ENCODE assay signal across 4 fruit fly cellular contexts in the genomic region with DNA sequence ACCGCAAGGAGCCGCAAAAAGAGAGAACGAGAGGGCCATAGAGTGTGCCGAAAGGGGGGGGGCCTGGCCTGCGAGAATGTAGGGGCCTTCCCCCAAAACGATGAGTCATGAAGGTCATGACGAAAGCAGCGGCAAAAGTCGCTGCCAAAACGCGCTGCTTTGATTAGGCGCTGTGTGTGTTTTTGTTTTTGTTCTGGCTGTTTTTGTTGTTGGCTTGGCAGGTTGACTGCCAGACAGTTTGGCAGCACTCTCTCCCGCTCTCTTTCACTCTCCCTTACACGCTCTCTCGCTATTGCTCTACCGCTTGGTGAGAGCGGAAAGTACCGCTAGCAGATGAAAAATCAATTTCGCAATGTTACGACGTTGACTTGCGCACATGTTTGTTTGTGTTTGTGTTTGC.
TF ChIP-seq lines count a peak whose summit lies in the region.

No protein-coding gene starts in this region.

- TF ChIP-seq CTCF in whole organism, embryonic (GFP tag; optimal IDR thresholded peaks at IDR 0.05; lab: Kevin White, UChicago): no peak

TF ChIP-seq in whole organism, 6 proteins besides CTCF, POLR2A, EP300 and RAD21:
- TF ChIP-seq EcR (GFP tag; optimal IDR thresholded peaks at IDR 0.05; lab: Kevin White, UChicago) (no peak), usp (GFP tag; optimal IDR thresholded peaks at IDR 0.05; lab: Kevin White, UChicago) (no peak), Dll (optimal IDR thresholded peaks at IDR 0.05; lab: Kevin White, UChicago) (peak; percentile 22)

TF ChIP-seq in whole organism, embryonic, 481 proteins besides CTCF, POLR2A, EP300 and RAD21 (continues in another document):
- no peak for TF ChIP-seq tna (GFP tag; IDR thresholded peaks at IDR 0.05; lab: Robert Waterston, UW; ENCODE audit: partially characterized antibody)
- TF ChIP-seq yki (optimal IDR thresholded peaks at IDR 0.05; lab: Kevin White, UChicago): peak; percentile 15
- TF ChIP-seq onecut (GFP tag; IDR thresholded peaks at IDR 0.05; lab: Robert Waterston, UW): peak; percentile 77
- peak; percentile 50 for TF ChIP-seq Adf1 (GFP tag; IDR thresholded peaks at IDR 0.05; lab: Robert Waterston, UW)
- no peak for TF ChIP-seq CG34224 (GFP tag; IDR thresholded peaks at IDR 0.05; lab: Robert Waterston, UW; ENCODE audit: partially characterized antibody)
- TF ChIP-seq CG14710 (tag; optimal IDR thresholded peaks at IDR 0.05; lab: Kevin White, UChicago): no peak
- TF ChIP-seq CG17912 (GFP tag; optimal IDR thresholded peaks at IDR 0.05; lab: Kevin White, UChicago): no peak
- no peak for TF ChIP-seq CG1024 (GFP tag; IDR thresholded peaks at IDR 0.05; lab: Robert Waterston, UW)
- no peak for TF ChIP-seq psq (GFP tag; optimal IDR thresholded peaks at IDR 0.05; lab: Kevin White, UChicago)
- no peak for TF ChIP-seq cwo (GFP tag; optimal IDR thresholded peaks at IDR 0.05; lab: Kevin White, UChicago)
- TF ChIP-seq CG6272 (GFP tag; IDR thresholded peaks at IDR 0.05; lab: Robert Waterston, UW): no peak
- TF ChIP-seq CG15073 (GFP tag; optimal IDR thresholded peaks at IDR 0.05; lab: Kevin White, UChicago): no peak
- no peak for TF ChIP-seq Side (GFP tag; optimal IDR thresholded peaks at IDR 0.05; lab: Kevin White, UChicago)
- TF ChIP-seq ATbp (GFP tag; optimal IDR thresholded peaks at IDR 0.05; lab: Kevin White, UChicago): no peak
- TF ChIP-seq CG11723 (GFP tag; optimal IDR thresholded peaks at IDR 0.05; lab: Kevin White, UChicago): no peak
- TF ChIP-seq CG6175 (GFP tag; IDR thresholded peaks at IDR 0.05; lab: Robert Waterston, UW): no peak
- TF ChIP-seq Dref (GFP tag; IDR thresholded peaks at IDR 0.05; lab: Robert Waterston, UW): no peak
- no peak for TF ChIP-seq CG12155 (GFP tag; optimal IDR thresholded peaks at IDR 0.05; lab: Kevin White, UChicago)
- TF ChIP-seq Vsx1 (GFP tag; optimal IDR thresholded peaks at IDR 0.05; lab: Kevin White, UChicago): no peak
- TF ChIP-seq hkb (optimal IDR thresholded peaks at IDR 0.05; lab: Kevin White, UChicago): no peak
- TF ChIP-seq hkb (GFP tag; IDR thresholded peaks at IDR 0.05; lab: Robert Waterston, UW): no peak
- no peak for TF ChIP-seq zen2 (GFP tag; IDR thresholded peaks at IDR 0.05; lab: Robert Waterston, UW; ENCODE audit: partially characterized antibody)
- TF ChIP-seq fd96Cb (tag; optimal IDR thresholded peaks at IDR 0.05; lab: Kevin White, UChicago): no peak
- TF ChIP-seq CG2712 (tag; optimal IDR thresholded peaks at IDR 0.05; lab: Kevin White, UChicago): no peak
- TF ChIP-seq CG18619 (GFP tag; optimal IDR thresholded peaks at IDR 0.05; lab: Kevin White, UChicago): no peak
- peak; percentile 35 for TF ChIP-seq sd (tag; optimal IDR thresholded peaks at IDR 0.05; lab: Kevin White, UChicago)
- peak; percentile 49 for TF ChIP-seq shn (GFP tag; optimal IDR thresholded peaks at IDR 0.05; lab: Kevin White, UChicago)
- TF ChIP-seq Chrac-16 (GFP tag; optimal IDR thresholded peaks at IDR 0.05; lab: Kevin White, UChicago): no peak
- TF ChIP-seq NfI (GFP tag; optimal IDR thresholded peaks at IDR 0.05; lab: Kevin White, UChicago): no peak

TF ChIP-seq in whole organism, prepupa, 60 proteins besides CTCF, POLR2A, EP300 and RAD21:
- TF ChIP-seq Eip93F (GFP tag; optimal IDR thresholded peaks at IDR 0.05; lab: Kevin White, UChicago) (no peak), Eip78C (GFP tag; lab: Kevin White, UChicago) (peak; percentile 16), fd85E (GFP tag; optimal IDR thresholded peaks at IDR 0.05; lab: Kevin White, UChicago) (no peak)

TF ChIP-seq in whole organism, wandering third instar larva, 38 proteins besides CTCF, POLR2A, EP300 and RAD21:
- peak in 1 of 2 experiments; percentile 5 for TF ChIP-seq dl (GFP tag; optimal IDR thresholded peaks at IDR 0.05; lab: Kevin White, UChicago; ENCODE audit: insufficient read depth in 1 of 2, partially characterized antibody in 2 of 2)
- TF ChIP-seq Hr78 (GFP tag; optimal IDR thresholded peaks at IDR 0.05; lab: Kevin White, UChicago): no peak
- TF ChIP-seq Rel (GFP tag; optimal IDR thresholded peaks at IDR 0.05; lab: Kevin White, UChicago): no peak
- peak; percentile 72 for TF ChIP-seq Rel (tag; optimal IDR thresholded peaks at IDR 0.05; lab: Kevin White, UChicago)
- TF ChIP-seq woc (GFP tag; optimal IDR thresholded peaks at IDR 0.05; lab: Kevin White, UChicago): no peak
